Worm (Caenorhabditis elegans) whole organism, late embryonic: ENCODE data around the gene bus-4.
A peak's percentile ranks its signal among the peaks of the same experiment; 100 is the strongest.
"Not testable (repeated sequence)": the region's sequence is repeated elsewhere in the genome, so short reads cannot be mapped to it uniquely, and the experiment has no call there.

Experiments used
- C08G9.2 ChIP-seq: sonication (generic microtip); optimal IDR thresholded peaks from 2 replicates; lab custom pipeline; 2016; ENCODE audit warnings: mild to moderate bottlenecking, missing genetic modification characterization, moderate library complexity, missing compliant biosample characterization
- ceh-14 ChIP-seq: sonication (generic microtip); optimal IDR thresholded peaks from 2 replicates; lab custom pipeline; 2016; ENCODE audit warnings: missing genotype, missing genetic modification characterization, missing compliant biosample characterization
- ceh-18 ChIP-seq: sonication (generic microtip); optimal IDR thresholded peaks from 2 replicates; lab custom pipeline; 2016; ENCODE audit warnings: missing genetic modification characterization, missing compliant biosample characterization
- ceh-2 ChIP-seq: sonication (generic microtip); optimal IDR thresholded peaks from 2 replicates; lab custom pipeline; 2016; ENCODE audit warnings: missing genotype, missing genetic modification characterization, missing compliant biosample characterization
- ceh-31 ChIP-seq: sonication (generic microtip); optimal IDR thresholded peaks from 2 replicates; lab custom pipeline; 2016; ENCODE audit warnings: missing genetic modification characterization, missing compliant biosample characterization
- ceh-34 ChIP-seq: sonication (generic microtip); optimal IDR thresholded peaks from 2 replicates; lab custom pipeline; 2016; ENCODE audit warnings: mild to moderate bottlenecking, missing genetic modification characterization, missing compliant biosample characterization
- ceh-45 ChIP-seq: fragments of 200-800 bp; sonication (Bioruptor generic); IDR thresholded peaks from 2 replicates; pipeline ENCODE4 v1.3.6; 2022; ENCODE audit warnings: missing genetic modification reagents, missing genetic modification characterization, missing compliant biosample characterization
- elt-2 ChIP-seq: sonication (generic microtip); optimal IDR thresholded peaks from 2 replicates; lab custom pipeline; 2016; ENCODE audit warnings: missing genetic modification reagents, missing genetic modification characterization, missing compliant biosample characterization
- elt-4 ChIP-seq: sonication (generic microtip); optimal IDR thresholded peaks from 2 replicates; lab custom pipeline; 2016; ENCODE audit warnings: missing genetic modification characterization, missing compliant biosample characterization
- ets-4 ChIP-seq: sonication (generic microtip); optimal IDR thresholded peaks from 2 replicates; lab custom pipeline; 2016; ENCODE audit warnings: missing genetic modification characterization, missing compliant biosample characterization
- eyg-1 ChIP-seq: sonication (generic microtip); optimal IDR thresholded peaks from 2 replicates; lab custom pipeline; 2016; ENCODE audit warnings: missing genotype, missing genetic modification characterization, missing compliant biosample characterization
- fax-1 ChIP-seq: sonication (generic microtip); optimal IDR thresholded peaks from 2 replicates; lab custom pipeline; 2016; ENCODE audit warnings: missing genotype, missing genetic modification characterization, missing compliant biosample characterization
- fkh-6 ChIP-seq: sonication (generic microtip); optimal IDR thresholded peaks from 2 replicates; lab custom pipeline; 2016; ENCODE audit warnings: missing genetic modification characterization, missing compliant biosample characterization
- hlh-30 ChIP-seq: sonication (generic microtip); optimal IDR thresholded peaks from 2 replicates; lab custom pipeline; 2017; ENCODE audit warnings: antibody characterized with exemption, missing genetic modification characterization, missing compliant biosample characterization; ENCODE audit not compliant: insufficient read depth
- hlh-8 ChIP-seq: sonication (generic microtip); optimal IDR thresholded peaks from 2 replicates; lab custom pipeline; 2016; ENCODE audit warnings: missing genotype, missing genetic modification characterization, missing compliant biosample characterization
- lim-6 ChIP-seq: sonication (generic microtip); optimal IDR thresholded peaks from 2 replicates; lab custom pipeline; 2016; ENCODE audit warnings: missing genetic modification characterization, missing compliant biosample characterization
- madf-2 ChIP-seq: sonication (generic microtip); optimal IDR thresholded peaks from 2 replicates; lab custom pipeline; 2017; ENCODE audit warnings: missing genetic modification characterization, missing compliant biosample characterization
- nfya-1 ChIP-seq: sonication (generic microtip); optimal IDR thresholded peaks from 2 replicates; lab custom pipeline; 2017; ENCODE audit warnings: missing genetic modification characterization, mild to moderate bottlenecking, missing compliant biosample characterization, antibody characterized with exemption, moderate library complexity
- npax-4 ChIP-seq: sonication (generic microtip); optimal IDR thresholded peaks from 2 replicates; lab custom pipeline; 2016; ENCODE audit warnings: missing genetic modification characterization, missing compliant biosample characterization
- pax-1 ChIP-seq: fragments of 150-350 bp; optimal IDR thresholded peaks from 2 replicates; lab custom pipeline; 2014; ENCODE audit warnings: missing biosample characterization, missing genetic modification characterization
- ref-2 ChIP-seq: sonication (generic microtip); optimal IDR thresholded peaks from 2 replicates; lab custom pipeline; 2016; ENCODE audit warnings: missing genetic modification characterization, missing compliant biosample characterization
- sox-2 ChIP-seq: fragments of 200-800 bp; sonication (Bioruptor generic); IDR thresholded peaks from 2 replicates; pipeline ENCODE4 v1.3.6; 2022; ENCODE audit warnings: missing genetic modification reagents, missing genetic modification characterization, missing compliant biosample characterization
- syd-9 ChIP-seq: sonication (generic microtip); optimal IDR thresholded peaks from 2 replicates; lab custom pipeline; 2016; ENCODE audit warnings: mild to moderate bottlenecking, missing genetic modification characterization, moderate library complexity, missing compliant biosample characterization
- tbx-2 ChIP-seq: sonication (generic microtip); optimal IDR thresholded peaks from 2 replicates; lab custom pipeline; 2016; ENCODE audit warnings: missing genetic modification characterization, missing compliant biosample characterization
- tbx-7 ChIP-seq: sonication (generic microtip); optimal IDR thresholded peaks from 2 replicates; lab custom pipeline; 2016; ENCODE audit warnings: missing genotype, missing genetic modification characterization, missing compliant biosample characterization
- unc-3 ChIP-seq, 2 experiments: fragments of 200-800 bp in 1 of 2; sonication (Bioruptor generic) in 1 of 2; sonication (generic microtip) in 1 of 2; conservative IDR thresholded peaks in 1 of 2; optimal IDR thresholded peaks in 1 of 2; 2 replicates each; pipeline versions ENCODE4 v1.3.6 to Lab custom; 2016 to 2022; ENCODE audit warnings: missing compliant biosample characterization in 2 of 2, missing genetic modification characterization in 2 of 2, missing genetic modification reagents in 1 of 2
- unc-42 ChIP-seq: sonication (generic microtip); optimal IDR thresholded peaks from 2 replicates; lab custom pipeline; 2016; ENCODE audit warnings: missing genotype, missing genetic modification characterization, missing compliant biosample characterization
- unc-86 ChIP-seq: sonication (generic microtip); optimal IDR thresholded peaks from 2 replicates; lab custom pipeline; 2016; ENCODE audit warnings: missing genetic modification characterization, missing compliant biosample characterization
- zip-5 ChIP-seq: sonication (generic microtip); optimal IDR thresholded peaks from 2 replicates; lab custom pipeline; 2016; ENCODE audit warnings: missing genetic modification characterization, missing compliant biosample characterization

The bus-4 gene

DNA sequence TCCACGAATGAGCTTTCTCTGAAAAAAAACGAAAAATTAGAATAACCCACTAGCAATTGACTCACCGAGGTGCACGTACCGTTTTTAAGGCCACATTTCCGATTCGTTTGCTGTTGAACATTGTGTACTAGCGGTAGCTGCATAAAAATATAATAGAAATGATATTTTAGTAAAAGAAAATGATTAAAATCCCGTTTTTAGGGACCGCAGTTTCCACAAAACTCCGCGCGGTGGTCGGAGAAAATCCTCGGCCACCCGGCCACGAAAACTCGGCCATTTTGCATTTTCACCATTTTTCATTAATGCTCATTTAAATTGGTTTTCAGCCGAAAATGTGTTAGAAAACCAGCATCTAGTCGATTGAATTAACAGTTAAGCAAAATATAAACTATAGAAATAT is 24.3 kb downstream of the bus-4 start, which contains the start of gene yars-2:
Gene yars-2 (minus strand): TSS at position 249 of the 400 bp plus-strand sequence.
- TF ChIP-seq elt-4 (tag; lab: Kevin White, UChicago) (no peak), tbx-7 (tag; lab: Kevin White, UChicago) (peak; percentile 16), zip-5 (peak; percentile 26), ref-2 (tag; lab: Kevin White, UChicago) (peak; percentile 33), elt-2 (tag; lab: Kevin White, UChicago) (peak; percentile 31), C08G9.2 (tag; lab: Kevin White, UChicago) (peak; percentile 63), ets-4 (tag; lab: Kevin White, UChicago) (peak; percentile 59), pax-1 (no peak), fax-1 (tag; lab: Kevin White, UChicago) (peak; percentile 27), sox-2 (GFP tag; lab: Robert Waterston, UW) (no peak), ceh-2 (tag; lab: Kevin White, UChicago) (peak; percentile 83), fkh-6 (tag; lab: Kevin White, UChicago) (no peak), hlh-30 (tag; lab: Kevin White, UChicago) (no peak), hlh-8 (tag; lab: Kevin White, UChicago) (peak; percentile 13), eyg-1 (tag; lab: Kevin White, UChicago) (no peak), tbx-2 (peak; percentile 73), ceh-31 (tag; lab: Kevin White, UChicago) (peak; percentile 74)

DNA sequence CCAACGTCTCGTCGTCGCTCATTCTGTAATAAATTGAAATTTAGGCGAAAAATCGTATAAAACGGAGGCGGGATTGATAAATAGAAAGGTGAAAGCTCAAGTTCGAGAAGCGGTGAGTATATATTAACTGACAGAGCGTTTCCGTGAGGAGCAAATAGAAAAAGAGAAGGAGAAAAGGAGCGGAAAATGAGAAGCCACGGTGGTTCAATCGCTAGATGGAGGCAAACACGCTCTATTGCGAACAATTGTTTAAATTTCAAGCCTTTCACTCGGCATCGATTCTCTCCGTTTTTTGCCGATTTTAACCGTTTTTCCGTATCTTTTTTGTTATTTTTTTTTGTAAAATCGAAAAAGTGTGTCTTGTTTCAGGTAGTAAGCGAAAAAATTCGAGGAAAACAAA is 27.7 kb downstream of the bus-4 start, which contains the start of gene miro-1:
Gene miro-1 (minus strand): TSS at position 23 of the 400 bp plus-strand sequence.
- TF ChIP-seq ceh-31 (tag; lab: Kevin White, UChicago); npax-4 (tag; lab: Kevin White, UChicago); lim-6: not testable (repeated sequence)

DNA sequence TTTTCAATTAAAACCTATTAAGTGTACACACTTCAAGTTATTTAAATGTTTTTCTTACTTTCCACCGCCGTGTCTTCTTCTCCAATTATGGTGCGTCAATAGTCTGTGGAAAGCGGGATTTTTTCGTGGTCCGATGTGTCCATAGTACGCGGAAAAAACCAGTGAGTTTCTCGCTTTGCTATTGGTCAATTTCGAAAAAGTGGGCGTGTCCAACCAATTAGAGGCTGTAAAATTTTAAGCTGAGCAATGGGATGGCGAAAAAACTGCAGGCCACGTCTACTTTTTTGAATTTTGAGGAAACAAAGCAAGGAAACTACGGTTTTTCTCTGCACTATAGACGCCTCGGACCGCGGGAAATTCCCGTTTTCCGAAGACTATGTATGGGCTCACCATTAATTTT is 35.6 kb downstream of the bus-4 start:
- TF ChIP-seq madf-2 (tag; lab: Kevin White, UChicago) = no peak
- peak; percentile 53 for TF ChIP-seq nfya-1 (tag; lab: Kevin White, UChicago)

DNA sequence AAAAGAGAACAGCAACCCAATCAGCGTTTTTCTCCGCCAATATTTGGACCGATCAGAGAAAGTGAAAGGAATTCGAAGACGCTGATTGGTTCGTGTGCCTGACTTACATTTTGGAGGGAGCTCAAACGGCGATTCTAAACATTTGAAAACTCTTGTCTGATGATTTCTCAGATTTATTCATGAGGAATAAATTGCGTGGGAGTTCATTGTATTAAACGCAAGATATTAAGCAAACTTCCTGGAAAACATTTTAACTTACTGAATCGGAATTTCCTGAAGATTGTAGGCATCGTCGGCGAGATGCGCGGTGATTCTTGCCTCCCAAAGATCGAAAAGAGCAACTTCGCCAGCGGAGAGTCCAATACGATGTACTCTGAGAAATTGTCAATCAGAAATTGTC is 36.5 kb downstream of the bus-4 start, which contains the start of gene K08F11.1:
Gene K08F11.1 (plus strand): TSS at position 301 of the 400 bp plus-strand sequence.
- no peak for TF ChIP-seq syd-9 (tag; lab: Kevin White, UChicago)
- peak; percentile 4 for TF ChIP-seq nfya-1 (tag; lab: Kevin White, UChicago)
- TF ChIP-seq, all 69 proteins: peak for 1

DNA sequence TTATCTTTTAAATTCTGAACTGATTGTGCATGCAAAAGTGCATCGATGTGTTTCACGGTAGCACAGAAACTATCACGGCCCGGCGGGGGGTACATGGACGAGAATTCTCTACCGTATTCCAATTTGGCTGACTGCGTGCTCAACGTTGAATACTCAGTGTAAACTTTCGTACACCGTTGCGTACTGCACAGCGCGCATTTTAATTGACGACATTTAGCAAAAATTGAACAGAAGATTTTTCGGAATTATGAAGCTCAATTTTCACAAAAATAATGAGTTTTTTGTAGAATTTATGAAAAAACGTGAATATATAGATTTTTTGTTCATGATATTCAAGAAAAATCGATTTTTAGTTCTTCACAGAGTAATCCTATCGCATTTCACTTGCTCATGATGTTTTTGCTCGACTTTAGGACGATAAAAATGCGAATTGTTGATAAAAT is 37.4 kb downstream of the bus-4 start:
- peak; percentile 23 for TF ChIP-seq elt-2 (tag; lab: Kevin White, UChicago)
- peak; percentile 43; the same call in 1 of the 2 replicates for TF ChIP-seq ceh-45
- TF ChIP-seq tbx-7 (tag; lab: Kevin White, UChicago) = peak; percentile 32
- peak; percentile 27 for TF ChIP-seq unc-86 (tag; lab: Kevin White, UChicago)
- TF ChIP-seq ceh-31 (tag; lab: Kevin White, UChicago) = peak; percentile 75
- TF ChIP-seq C08G9.2 (tag; lab: Kevin White, UChicago) = peak; percentile 2
- TF ChIP-seq hlh-8 (tag; lab: Kevin White, UChicago) = peak; percentile 40
- TF ChIP-seq unc-42 (tag; lab: Kevin White, UChicago) = peak; percentile 63
- peak; percentile 73 for TF ChIP-seq ceh-14
- TF ChIP-seq unc-3 (GFP tag; conservative IDR thresholded peaks at IDR 0.05; lab: Robert Waterston, UW) = not testable (repeated sequence)
- TF ChIP-seq unc-3 (tag; optimal IDR thresholded peaks at IDR 0.05; lab: Kevin White, UChicago) = peak; percentile 46
- peak; percentile 36; the same call in 1 of the 2 replicates for TF ChIP-seq sox-2 (GFP tag; lab: Robert Waterston, UW)
- TF ChIP-seq ceh-34 (tag; lab: Kevin White, UChicago) = peak; percentile 88
- TF ChIP-seq tbx-2 = peak; percentile 52
- TF ChIP-seq nfya-1 (tag; lab: Kevin White, UChicago) = peak; percentile 47
- TF ChIP-seq ceh-18 (tag; lab: Kevin White, UChicago) = peak; percentile 59
- peak; percentile 28 for TF ChIP-seq ets-4 (tag; lab: Kevin White, UChicago)
- peak; percentile 96 for TF ChIP-seq ref-2 (tag; lab: Kevin White, UChicago)
